Fruit fly (Drosophila melanogaster) whole organism, prepupa: Measurements from ENCODE around the gene Ccdc114.

ENCODE experiments used
- CG10669 ChIP-seq: fragments of 200-800 bp; sonication (Bioruptor generic); optimal IDR thresholded peaks from 3 replicates; lab custom pipeline; 2018; ENCODE audit warnings: missing biosample characterization, mild to moderate bottlenecking, missing genetic modification characterization, moderate library complexity
- CG11762 ChIP-seq: fragments of 200-800 bp; sonication (Bioruptor generic); optimal IDR thresholded peaks from 3 replicates; lab custom pipeline; 2016; ENCODE audit warnings: missing biosample characterization, missing genetic modification characterization; ENCODE audit not compliant: insufficient read depth
- CG11902 ChIP-seq: fragments of 200-800 bp; sonication (Bioruptor generic); optimal IDR thresholded peaks from 3 replicates; lab custom pipeline; 2016; ENCODE audit warnings: missing biosample characterization, missing genetic modification characterization
- CG15336 ChIP-seq: fragments of 200-800 bp; sonication (Bioruptor generic); IDR thresholded peaks from 2 replicates; pipeline ENCODE4 v1.3.6; 2022; ENCODE audit warnings: missing biosample characterization, missing genetic modification characterization
- CG1621 ChIP-seq: fragments of 200-800 bp; sonication (Bioruptor generic); optimal IDR thresholded peaks from 3 replicates; lab custom pipeline; 2018; ENCODE audit warnings: missing biosample characterization, mild to moderate bottlenecking, missing genetic modification characterization
- CG16779 ChIP-seq: fragments of 200-800 bp; sonication (Bioruptor generic); optimal IDR thresholded peaks from 3 replicates; lab custom pipeline; 2017; ENCODE audit warnings: missing biosample characterization, mild to moderate bottlenecking, missing genetic modification characterization
- CG32006 ChIP-seq: fragments of 200-800 bp; sonication (Bioruptor generic); optimal IDR thresholded peaks from 3 replicates; lab custom pipeline; 2017; ENCODE audit warnings: missing biosample characterization, mild to moderate bottlenecking, missing genetic modification characterization
- CG6163 ChIP-seq: fragments of 200-800 bp; sonication (Bioruptor generic); IDR thresholded peaks from 3 replicates; pipeline ENCODE4 v1.3.6; 2022; ENCODE audit warnings: missing biosample characterization, missing genetic modification characterization
- CG6808 ChIP-seq: fragments of 200-800 bp; sonication (Bioruptor generic); optimal IDR thresholded peaks from 3 replicates; lab custom pipeline; 2017; ENCODE audit warnings: missing biosample characterization, missing genetic modification characterization, mild to moderate bottlenecking, moderate library complexity, missing genetic modification reagents
- CG6854 ChIP-seq: fragments of 200-800 bp; sonication (Bioruptor generic); optimal IDR thresholded peaks from 2 replicates; lab custom pipeline; 2017; ENCODE audit warnings: missing biosample characterization, mild to moderate bottlenecking, missing genetic modification characterization
- CG7368 ChIP-seq: fragments of 200-800 bp; sonication (Bioruptor generic); optimal IDR thresholded peaks from 3 replicates; lab custom pipeline; 2016; ENCODE audit warnings: missing biosample characterization, missing genetic modification characterization
- CG8119 ChIP-seq: fragments of 200-800 bp; sonication (Bioruptor generic); IDR thresholded peaks from 3 replicates; pipeline ENCODE4 v1.3.6; 2022; ENCODE audit warnings: missing biosample characterization, missing genetic modification characterization
- CG8632 ChIP-seq: fragments of 200-800 bp; sonication (Bioruptor generic); optimal IDR thresholded peaks from 3 replicates; lab custom pipeline; 2016; ENCODE audit warnings: missing biosample characterization, missing genetic modification characterization
- CG9139 ChIP-seq: fragments of 200-800 bp; sonication (Bioruptor generic); optimal IDR thresholded peaks from 3 replicates; lab custom pipeline; 2017; ENCODE audit warnings: missing biosample characterization, mild to moderate bottlenecking, missing genetic modification characterization
- Eip78C ChIP-seq: fragments of 200-800 bp; sonication (Bioruptor generic); peaks from one replicate; lab custom pipeline; 2016; ENCODE audit warnings: missing biosample characterization, missing genetic modification characterization
- Ets21C ChIP-seq: fragments of 200-800 bp; sonication (Bioruptor generic); optimal IDR thresholded peaks from 3 replicates; lab custom pipeline; 2016; ENCODE audit warnings: missing biosample characterization, missing genetic modification characterization
- Gug ChIP-seq: fragments of 200-800 bp; sonication (Bioruptor generic); IDR thresholded peaks from 2 replicates; pipeline ENCODE4 v1.3.6; 2022; ENCODE audit warnings: missing biosample characterization, missing genetic modification characterization
- Hr38 ChIP-seq: sonication (Bioruptor generic); optimal IDR thresholded peaks from 2 replicates; lab custom pipeline; 2016; ENCODE audit warnings: missing biosample characterization, missing genetic modification characterization
- Lpt ChIP-seq: fragments of 200-800 bp; sonication (Bioruptor generic); optimal IDR thresholded peaks from 3 replicates; lab custom pipeline; 2016; ENCODE audit warnings: missing biosample characterization, missing genetic modification characterization
- OdsH ChIP-seq: fragments of 200-800 bp; sonication (Bioruptor generic); optimal IDR thresholded peaks from 3 replicates; lab custom pipeline; 2016; ENCODE audit warnings: missing biosample characterization, missing genetic modification characterization
- Sox15 ChIP-seq: fragments of 200-800 bp; sonication (Bioruptor generic); optimal IDR thresholded peaks from 3 replicates; lab custom pipeline; 2016; ENCODE audit warnings: missing biosample characterization, missing genetic modification characterization
- achi ChIP-seq: fragments of 200-800 bp; sonication (Bioruptor generic); optimal IDR thresholded peaks from 3 replicates; lab custom pipeline; 2016; ENCODE audit warnings: missing biosample characterization, missing genetic modification characterization
- cyc ChIP-seq: fragments of 200-800 bp; sonication (Bioruptor generic); optimal IDR thresholded peaks from 3 replicates; lab custom pipeline; 2016; ENCODE audit warnings: missing biosample characterization, missing genetic modification characterization
- dac ChIP-seq: fragments of 200-800 bp; sonication (Bioruptor generic); optimal IDR thresholded peaks from 2 replicates; lab custom pipeline; 2017; ENCODE audit warnings: missing biosample characterization, mild to moderate bottlenecking, missing genetic modification characterization
- dsx ChIP-seq: fragments of 200-800 bp; optimal IDR thresholded peaks from 3 replicates; lab custom pipeline; 2019; ENCODE audit warnings: missing biosample characterization, mild to moderate bottlenecking, missing genetic modification characterization, moderate library complexity; ENCODE audit not compliant: poor library complexity, severe bottlenecking
- eg ChIP-seq: fragments of 200-800 bp; sonication (Bioruptor generic); IDR thresholded peaks from 3 replicates; pipeline ENCODE4 v1.3.6; 2022; ENCODE audit warnings: missing biosample characterization, missing genetic modification characterization
- fd59A ChIP-seq: fragments of 200-800 bp; sonication (Bioruptor generic); optimal IDR thresholded peaks from 2 replicates; lab custom pipeline; 2017; ENCODE audit warnings: missing biosample characterization, mild to moderate bottlenecking, missing genetic modification characterization, missing genetic modification reagents
- fd85E ChIP-seq: fragments of 200-800 bp; sonication (Bioruptor generic); optimal IDR thresholded peaks from 3 replicates; lab custom pipeline; 2016; ENCODE audit warnings: missing biosample characterization, missing genetic modification characterization
- fkh ChIP-seq: fragments of 200-800 bp; sonication (Bioruptor generic); optimal IDR thresholded peaks from 3 replicates; lab custom pipeline; 2017; ENCODE audit warnings: missing biosample characterization, mild to moderate bottlenecking, missing genetic modification characterization, moderate library complexity
- net ChIP-seq: fragments of 200-800 bp; sonication (Bioruptor generic); optimal IDR thresholded peaks from 3 replicates; lab custom pipeline; 2016; ENCODE audit warnings: missing biosample characterization, missing genetic modification characterization
- pdm3 ChIP-seq: fragments of 200-800 bp; sonication (Bioruptor generic); optimal IDR thresholded peaks from 3 replicates; lab custom pipeline; 2016; ENCODE audit warnings: missing biosample characterization, missing genetic modification characterization
- salr ChIP-seq, 2 experiments: fragments of 200-800 bp; sonication (Bioruptor generic); optimal IDR thresholded peaks; 3 replicates each; lab custom pipeline; 2016 to 2018; ENCODE audit warnings: missing biosample characterization in 2 of 2, missing genetic modification characterization in 2 of 2, mild to moderate bottlenecking in 1 of 2
- svp ChIP-seq: fragments of 200-800 bp; sonication (Bioruptor generic); peaks from one replicate; lab custom pipeline; 2016; ENCODE audit warnings: missing biosample characterization, missing genetic modification characterization
- topi ChIP-seq: fragments of 200-800 bp; sonication (Bioruptor generic); optimal IDR thresholded peaks from 3 replicates; lab custom pipeline; 2016; ENCODE audit warnings: missing biosample characterization, missing genetic modification characterization
- vri ChIP-seq: fragments of 200-800 bp; sonication (Bioruptor generic); optimal IDR thresholded peaks from 3 replicates; lab custom pipeline; 2016; ENCODE audit warnings: missing biosample characterization, mild to moderate bottlenecking, missing genetic modification characterization

The Ccdc114 gene

dm6 chr3R:16613300-16613699, 11.2 kb downstream of the Ccdc114 start, which contains the start of gene CG12783:
Gene CG12783 (minus strand): TSS chr3R:16613400.
- no peak for TF ChIP-seq fkh (GFP tag; lab: Kevin White, UChicago)
- TF ChIP-seq, all 60 proteins: peak for 0

dm6 chr3R:16611240-16611639, 13.3 kb downstream of the Ccdc114 start:
- peak; percentile 66 for TF ChIP-seq svp
- TF ChIP-seq topi (GFP tag; lab: Kevin White, UChicago) = no peak

dm6 chr3R:16608920-16609319, 15.6 kb downstream of the Ccdc114 start, which contains the start of gene NPF:
Gene NPF (plus strand): TSS chr3R:16609220.
- TF ChIP-seq CG6163 (GFP tag; lab: Robert Waterston, UW) (no peak), CG6854 (no peak), Hr38 (GFP tag; lab: Kevin White, UChicago) (no peak), net (no peak), OdsH (GFP tag; lab: Kevin White, UChicago) (no peak), cyc (GFP tag; lab: Kevin White, UChicago) (no peak), CG8119 (GFP tag; lab: Robert Waterston, UW) (no peak), CG32006 (no peak), vri (GFP tag; lab: Kevin White, UChicago) (no peak), CG11762 (GFP tag; lab: Kevin White, UChicago) (no peak), dac (no peak), CG10669 (GFP tag; lab: Kevin White, UChicago) (no peak)
- TF ChIP-seq, all 60 proteins: peak for 0

- no peak for TF ChIP-seq CG6808
- TF ChIP-seq vri (GFP tag; lab: Kevin White, UChicago) = no peak
- TF ChIP-seq pdm3 (GFP tag; lab: Kevin White, UChicago) = no peak
- no peak for TF ChIP-seq eg (GFP tag; lab: Robert Waterston, UW)
- TF ChIP-seq topi (GFP tag; lab: Kevin White, UChicago) = no peak
- TF ChIP-seq CG7368 (GFP tag; lab: Kevin White, UChicago) = no peak
- TF ChIP-seq salr (GFP tag; optimal IDR thresholded peaks at IDR 0.05; lab: Kevin White, UChicago) = no peak
- no peak for TF ChIP-seq CG1621 (tag; lab: Kevin White, UChicago)
- no peak for TF ChIP-seq CG16779 (tag; lab: Kevin White, UChicago)
- no peak for TF ChIP-seq Sox15
- no peak for TF ChIP-seq Lpt (GFP tag; lab: Kevin White, UChicago)
- TF ChIP-seq CG11902 (GFP tag; lab: Kevin White, UChicago) = no peak
- no peak for TF ChIP-seq CG8119 (GFP tag; lab: Robert Waterston, UW)
- no peak for TF ChIP-seq CG6854
Observed at dm6 chr3R:16605929-16606328, 18.6 kb downstream of the Ccdc114 start.

dm6 chr3R:16604715-16605114, 19.8 kb downstream of the Ccdc114 start, which contains the start of gene CG10345:
Gene CG10345 (minus strand): TSS chr3R:16604861.
- no peak for TF ChIP-seq CG15336 (GFP tag; lab: Robert Waterston, UW)
- no peak for TF ChIP-seq achi (GFP tag; lab: Kevin White, UChicago)
- no peak for TF ChIP-seq pdm3 (GFP tag; lab: Kevin White, UChicago)
- no peak for TF ChIP-seq salr (GFP tag; optimal IDR thresholded peaks at IDR 0.05; lab: Kevin White, UChicago)
- TF ChIP-seq CG11762 (GFP tag; lab: Kevin White, UChicago) = no peak
- TF ChIP-seq Ets21C (GFP tag; lab: Kevin White, UChicago) = no peak
- no peak for TF ChIP-seq Gug (GFP tag; lab: Robert Waterston, UW)
- TF ChIP-seq dsx (GFP tag; lab: Kevin White, UChicago) = no peak
- TF ChIP-seq CG9139 (GFP tag; lab: Kevin White, UChicago) = no peak
- TF ChIP-seq CG8632 (GFP tag; lab: Kevin White, UChicago) = no peak
- no peak for TF ChIP-seq fd85E
- no peak for TF ChIP-seq CG32006
- no peak for TF ChIP-seq vri (GFP tag; lab: Kevin White, UChicago)
- no peak for TF ChIP-seq fd59A (GFP tag; lab: Kevin White, UChicago)
- TF ChIP-seq CG7368 (GFP tag; lab: Kevin White, UChicago) = no peak
- no peak for TF ChIP-seq svp
- TF ChIP-seq Eip78C (GFP tag; lab: Kevin White, UChicago) = no peak
